Worm (Caenorhabditis elegans) whole organism, young adult: Measurements from ENCODE around the gene D1044.6.

Source experiments
- B0019.2 ChIP-seq: fragments of 200-800 bp; sonication (Bioruptor generic); conservative IDR thresholded peaks from 2 replicates; pipeline ENCODE4 v1.3.6; 2022; ENCODE audit warnings: missing genetic modification reagents, missing genetic modification characterization, missing compliant biosample characterization
- C06A6.2 ChIP-seq: fragments of 200-800 bp; sonication (Bioruptor generic); conservative IDR thresholded peaks from 2 replicates; pipeline ENCODE4 v1.3.6; 2022; ENCODE audit warnings: missing genetic modification characterization, missing compliant biosample characterization
- F22D6.2 ChIP-seq: sonication (generic microtip); optimal IDR thresholded peaks from 2 replicates; lab custom pipeline; 2016; ENCODE audit warnings: mild to moderate bottlenecking, missing genetic modification characterization, missing compliant biosample characterization
- F23B12.7 ChIP-seq: sonication (generic microtip); optimal IDR thresholded peaks from 2 replicates; lab custom pipeline; 2017; ENCODE audit warnings: missing genetic modification characterization, mild to moderate bottlenecking, missing compliant biosample characterization, antibody characterized with exemption, moderate library complexity; ENCODE audit not compliant: insufficient read depth
- F37B4.10 ChIP-seq: fragments of 200-800 bp; sonication (Bioruptor generic); IDR thresholded peaks from 2 replicates; pipeline ENCODE4 v1.3.6; 2022; ENCODE audit warnings: missing genetic modification characterization, missing compliant biosample characterization
- F39B2.1 ChIP-seq: fragments of 200-800 bp; sonication (Bioruptor generic); IDR thresholded peaks from 2 replicates; pipeline ENCODE4 v1.3.6; 2022; ENCODE audit warnings: missing genetic modification reagents, missing genetic modification characterization, missing compliant biosample characterization
- F49E8.2 ChIP-seq: sonication (generic microtip); optimal IDR thresholded peaks from 3 replicates; lab custom pipeline; 2017; ENCODE audit warnings: missing genetic modification characterization, mild to moderate bottlenecking, missing compliant biosample characterization, antibody characterized with exemption, moderate library complexity; ENCODE audit not compliant: insufficient read depth
- K12H6.12 ChIP-seq: fragments of 200-800 bp; sonication (Bioruptor generic); optimal IDR thresholded peaks from 2 replicates; lab custom pipeline; 2018; ENCODE audit warnings: mild to moderate bottlenecking, missing genetic modification characterization, missing compliant biosample characterization
- Y56A3A.18 ChIP-seq: fragments of 200-800 bp; sonication (Bioruptor generic); IDR thresholded peaks from 2 replicates; pipeline ENCODE4 v1.3.6; 2022; ENCODE audit warnings: missing genetic modification reagents, missing genetic modification characterization, missing compliant biosample characterization
- aptf-2 ChIP-seq: fragments of 200-800 bp; sonication (Bioruptor generic); conservative IDR thresholded peaks from 2 replicates; pipeline ENCODE4 v1.3.6; 2022; ENCODE audit warnings: missing genetic modification reagents, missing genetic modification characterization, missing compliant biosample characterization
- aptf-3 ChIP-seq: fragments of 200-800 bp; sonication (Bioruptor generic); IDR thresholded peaks from 2 replicates; pipeline ENCODE4 v1.3.6; 2022; ENCODE audit warnings: missing genetic modification characterization, missing compliant biosample characterization
- atf-7 ChIP-seq: sonication (generic microtip); optimal IDR thresholded peaks from 2 replicates; lab custom pipeline; 2017; ENCODE audit warnings: mild to moderate bottlenecking, missing genetic modification characterization, missing compliant biosample characterization
- ceh-27 ChIP-seq: fragments of 200-800 bp; sonication (Bioruptor generic); optimal IDR thresholded peaks from 2 replicates; lab custom pipeline; 2018; ENCODE audit warnings: mild to moderate bottlenecking, missing genetic modification characterization, moderate library complexity, missing compliant biosample characterization
- dox-1 ChIP-seq: fragments of 200-800 bp; sonication (Bioruptor generic); IDR thresholded peaks from 2 replicates; pipeline ENCODE4 v1.3.6; 2022; ENCODE audit warnings: missing genetic modification reagents, missing genetic modification characterization, missing compliant biosample characterization
- dpff-1 ChIP-seq: sonication (generic microtip); optimal IDR thresholded peaks from 2 replicates; lab custom pipeline; 2017; ENCODE audit warnings: mild to moderate bottlenecking, missing genetic modification characterization, missing compliant biosample characterization
- egl-44 ChIP-seq: fragments of 200-800 bp; sonication (Bioruptor generic); IDR thresholded peaks from 2 replicates; pipeline ENCODE4 v1.3.6; 2022; ENCODE audit warnings: missing genetic modification reagents, missing genetic modification characterization, missing compliant biosample characterization
- fkh-3 ChIP-seq: sonication (generic microtip); optimal IDR thresholded peaks from 2 replicates; lab custom pipeline; 2016; ENCODE audit warnings: mild to moderate bottlenecking, missing genetic modification characterization, missing compliant biosample characterization
- him-1 ChIP-seq: sonication (generic microtip); optimal IDR thresholded peaks from 2 replicates; lab custom pipeline; 2016; ENCODE audit warnings: missing genotype, missing genetic modification reagents, missing genetic modification characterization, missing compliant biosample characterization
- hlh-26 ChIP-seq: fragments of 200-800 bp; sonication (Bioruptor generic); conservative IDR thresholded peaks from 2 replicates; pipeline ENCODE4 v1.3.6; 2022; ENCODE audit warnings: missing genetic modification reagents, missing genetic modification characterization, missing compliant biosample characterization
- hrde-1 ChIP-seq: sonication (generic microtip); optimal IDR thresholded peaks from 2 replicates; lab custom pipeline; 2016; ENCODE audit warnings: missing genetic modification characterization, mild to moderate bottlenecking, missing compliant biosample characterization, moderate library complexity, missing genotype, missing genetic modification reagents, borderline replicate concordance
- let-607 ChIP-seq, 2 experiments: fragments of 200-800 bp in 1 of 2; sonication (Bioruptor generic) in 1 of 2; sonication (generic microtip) in 1 of 2; optimal IDR thresholded peaks; 2 replicates each; lab custom pipeline; 2016 to 2018; ENCODE audit warnings: mild to moderate bottlenecking in 2 of 2, missing compliant biosample characterization in 2 of 2, missing genetic modification characterization in 2 of 2, moderate library complexity in 2 of 2, missing genotype in 1 of 2
- lin-54 ChIP-seq: fragments of 200-800 bp; sonication (Bioruptor generic); optimal IDR thresholded peaks from 2 replicates; lab custom pipeline; 2018; ENCODE audit warnings: mild to moderate bottlenecking, missing genetic modification characterization, missing compliant biosample characterization
- lir-1 ChIP-seq: fragments of 200-800 bp; sonication (Bioruptor generic); conservative IDR thresholded peaks from 2 replicates; pipeline ENCODE4 v1.3.6; 2022; ENCODE audit warnings: missing genetic modification reagents, missing genetic modification characterization, missing compliant biosample characterization
- madf-3 ChIP-seq: fragments of 200-800 bp; sonication (Bioruptor generic); IDR thresholded peaks from 2 replicates; pipeline ENCODE4 v1.3.6; 2022; ENCODE audit warnings: missing genetic modification reagents, missing genetic modification characterization, missing compliant biosample characterization
- madf-8 ChIP-seq: fragments of 200-800 bp; sonication (Bioruptor generic); conservative IDR thresholded peaks from 2 replicates; pipeline ENCODE4 v1.3.6; 2022; ENCODE audit warnings: missing genetic modification reagents, missing genetic modification characterization, missing compliant biosample characterization
- mel-28 ChIP-seq: sonication (generic microtip); optimal IDR thresholded peaks from 2 replicates; lab custom pipeline; 2016; ENCODE audit warnings: borderline replicate concordance, mild to moderate bottlenecking, missing genetic modification characterization, missing compliant biosample characterization
- nfya-2 ChIP-seq: fragments of 200-800 bp; sonication (Bioruptor generic); IDR thresholded peaks from 2 replicates; pipeline ENCODE4 v1.3.6; 2022; ENCODE audit warnings: missing genetic modification reagents, missing genetic modification characterization, missing compliant biosample characterization
- nhr-179 ChIP-seq: sonication (generic microtip); optimal IDR thresholded peaks from 2 replicates; lab custom pipeline; 2016; ENCODE audit warnings: mild to moderate bottlenecking, missing genetic modification characterization, missing compliant biosample characterization
- nhr-27 ChIP-seq: fragments of 200-800 bp; sonication (Bioruptor generic); optimal IDR thresholded peaks from 2 replicates; lab custom pipeline; 2018; ENCODE audit warnings: mild to moderate bottlenecking, missing genetic modification characterization, moderate library complexity, missing compliant biosample characterization
- nhr-80 ChIP-seq: sonication (generic microtip); optimal IDR thresholded peaks from 2 replicates; lab custom pipeline; 2016; ENCODE audit warnings: missing genetic modification characterization, missing compliant biosample characterization
- nhr-90 ChIP-seq: sonication (generic microtip); optimal IDR thresholded peaks from 2 replicates; lab custom pipeline; 2016; ENCODE audit warnings: missing genotype, mild to moderate bottlenecking, missing genetic modification characterization, missing compliant biosample characterization
- pha-4 ChIP-seq: fragments of 150-350 bp; sonication (generic microtip); optimal IDR thresholded peaks from 2 replicates; lab custom pipeline; 2014; ENCODE audit warnings: missing biosample characterization, missing genetic modification reagents, missing genetic modification characterization
- rpc-1 ChIP-seq, 2 experiments: fragments of 150-350 bp in 1 of 2; sonication (generic microtip) in 1 of 2; optimal IDR thresholded peaks; 2 replicates each; lab custom pipeline; 2014 to 2018; ENCODE audit warnings: missing biosample characterization in 1 of 2, missing genetic modification characterization in 1 of 2, missing genetic modification reagents in 1 of 2, missing genotype in 1 of 2
- sdz-38 ChIP-seq: sonication (generic microtip); optimal IDR thresholded peaks from 2 replicates; lab custom pipeline; 2016; ENCODE audit warnings: missing genotype, missing genetic modification characterization, missing compliant biosample characterization
- snpc-4 ChIP-seq, 5 experiments: fragments of 150-350 bp in 1 of 5; sonication (generic microtip) in 4 of 5; optimal IDR thresholded peaks; 2 replicates each; lab custom pipeline; 2014 to 2018; ENCODE audit warnings: missing genetic modification characterization in 5 of 5, missing biosample characterization in 3 of 5, antibody characterized with exemption in 2 of 5, mild to moderate bottlenecking in 2 of 5, missing compliant biosample characterization in 2 of 5, missing genotype in 2 of 5, moderate library complexity in 2 of 5, missing genetic modification reagents in 1 of 5
- somi-1 ChIP-seq: fragments of 200-800 bp; sonication (Bioruptor generic); optimal IDR thresholded peaks from 2 replicates; lab custom pipeline; 2018; ENCODE audit warnings: mild to moderate bottlenecking, missing genetic modification characterization, missing compliant biosample characterization
- sptf-2 ChIP-seq: fragments of 200-800 bp; sonication (Bioruptor generic); optimal IDR thresholded peaks from 2 replicates; lab custom pipeline; 2018; ENCODE audit warnings: mild to moderate bottlenecking, missing genetic modification characterization, missing compliant biosample characterization
- tlf-1 ChIP-seq: fragments of 200-800 bp; sonication (Bioruptor generic); optimal IDR thresholded peaks from 2 replicates; lab custom pipeline; 2018; ENCODE audit warnings: mild to moderate bottlenecking, missing genetic modification characterization, missing compliant biosample characterization
- unc-130 ChIP-seq: sonication (generic microtip); optimal IDR thresholded peaks from 2 replicates; lab custom pipeline; 2016; ENCODE audit warnings: missing genetic modification reagents, missing genetic modification characterization, missing compliant biosample characterization
- zfh-2 ChIP-seq: fragments of 200-800 bp; sonication (Bioruptor generic); conservative IDR thresholded peaks from 2 replicates; pipeline ENCODE4 v1.3.6; 2022; ENCODE audit warnings: missing genetic modification reagents, missing genetic modification characterization, missing compliant biosample characterization
- ztf-22 ChIP-seq: fragments of 200-800 bp; sonication (Bioruptor generic); optimal IDR thresholded peaks from 2 replicates; lab custom pipeline; 2018; ENCODE audit warnings: mild to moderate bottlenecking, missing genetic modification characterization, moderate library complexity, missing compliant biosample characterization
- ztf-25 ChIP-seq: fragments of 200-800 bp; sonication (Bioruptor generic); IDR thresholded peaks from 2 replicates; pipeline ENCODE4 v1.3.6; 2022; ENCODE audit warnings: missing genetic modification reagents, missing genetic modification characterization, missing compliant biosample characterization
- ztf-3 ChIP-seq: fragments of 200-800 bp; sonication (Bioruptor generic); optimal IDR thresholded peaks from 2 replicates; lab custom pipeline; 2018; ENCODE audit warnings: mild to moderate bottlenecking, missing genetic modification characterization, missing compliant biosample characterization

D1044.6 gene

DNA sequence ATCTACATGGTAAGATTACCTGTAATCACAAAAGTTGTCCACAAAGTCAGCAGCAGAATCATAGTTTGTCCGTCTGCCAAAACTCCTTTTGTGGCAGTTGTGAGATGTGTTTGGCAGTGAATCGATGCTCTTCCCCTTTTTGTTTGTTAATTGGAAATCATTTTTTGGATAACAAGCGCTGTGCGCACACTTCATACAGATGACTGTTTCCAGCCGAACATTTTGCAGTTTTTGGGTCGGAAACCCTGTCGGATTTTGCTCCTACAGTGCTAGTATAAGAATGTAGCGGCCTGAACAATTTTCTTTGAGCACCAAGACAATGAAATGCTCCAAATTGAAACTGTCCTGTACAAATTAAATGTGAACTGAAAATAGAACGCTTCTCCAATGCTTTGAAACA, 34.3 kb downstream of the D1044.6 start, which contains the start of gene D1044.7:
Gene D1044.7, minus strand, starts transcription at position 101 of the 400 bp plus-strand sequence.
- TF ChIP-seq zfh-2 (GFP tag; lab: Robert Waterston, UW) (no peak), madf-3 (GFP tag; lab: Robert Waterston, UW) (peak; percentile 34; the same call in 1 of the 2 replicates)

ce11 chrIII:5506936-5507335, 36.0 kb downstream of the D1044.6 start:
- TF ChIP-seq unc-130 (GFP tag; lab: Kevin White, UChicago) (no peak), F37B4.10 (0 out of 2 replicates have a peak, but pooled peaks have one; percentile 76)

DNA sequence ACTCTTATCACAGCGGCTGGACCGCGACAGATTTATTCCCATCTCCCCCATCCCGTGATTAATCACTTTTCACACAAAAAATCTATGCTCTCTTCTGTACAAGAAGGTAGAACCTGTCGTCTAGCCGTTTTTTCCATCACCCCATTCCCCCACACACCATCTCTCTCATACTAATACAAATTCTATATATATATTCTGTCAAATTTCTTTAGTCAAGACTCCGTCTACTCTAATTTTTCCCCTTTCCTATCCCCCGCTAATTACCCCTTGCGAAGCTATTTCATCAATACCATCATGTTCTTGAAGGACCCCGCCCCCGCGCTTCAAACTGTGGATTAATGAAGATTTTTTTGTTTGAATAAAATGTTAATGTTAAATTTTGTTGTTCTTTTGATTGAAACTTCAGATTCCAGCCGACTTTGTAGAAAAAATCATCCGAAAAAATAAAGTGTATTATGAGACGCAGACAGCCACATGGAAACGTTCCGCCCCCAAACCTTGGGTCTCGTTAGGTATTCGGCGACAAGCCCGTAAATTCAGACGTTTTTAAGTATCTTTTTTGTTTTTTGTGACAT, 36.9 kb downstream of the D1044.6 start:
- TF ChIP-seq pha-4, result no peak
- TF ChIP-seq lin-54 (GFP tag; lab: Kevin White, UChicago), result peak; percentile 37
- no peak for TF ChIP-seq K12H6.12 (tag; lab: Kevin White, UChicago)
- peak; percentile 63 for TF ChIP-seq Y56A3A.18 (GFP tag; lab: Robert Waterston, UW)
- peak in 1 of 2 experiments; percentile 49 for TF ChIP-seq let-607 (tag; optimal IDR thresholded peaks at IDR 0.05; lab: Kevin White, UChicago)
- peak; percentile 29 for TF ChIP-seq hrde-1 (tag; lab: Kevin White, UChicago)
- TF ChIP-seq him-1 (tag; lab: Kevin White, UChicago), result no peak
- peak; percentile 48 for TF ChIP-seq ztf-3 (GFP tag; lab: Kevin White, UChicago)
- no peak for TF ChIP-seq sdz-38 (tag; lab: Kevin White, UChicago)
- TF ChIP-seq madf-8 (GFP tag; lab: Robert Waterston, UW), result no peak
- TF ChIP-seq somi-1 (GFP tag; lab: Kevin White, UChicago), result no peak
- TF ChIP-seq F23B12.7, result no peak
- no peak for TF ChIP-seq aptf-3 (GFP tag; lab: Robert Waterston, UW)
- TF ChIP-seq aptf-2 (GFP tag; lab: Robert Waterston, UW), result no peak
- TF ChIP-seq nfya-2 (GFP tag; lab: Robert Waterston, UW), result no peak
- TF ChIP-seq lir-1 (GFP tag; lab: Robert Waterston, UW), result 0 out of 2 replicates have a peak, but pooled peaks have one; percentile 12
- TF ChIP-seq F22D6.2 (tag; lab: Kevin White, UChicago), result no peak
- peak; percentile 52 for TF ChIP-seq nhr-90 (tag; lab: Kevin White, UChicago)
- no peak for TF ChIP-seq ceh-27 (GFP tag; lab: Kevin White, UChicago)
- TF ChIP-seq F39B2.1 (GFP tag; lab: Robert Waterston, UW), result no peak
- TF ChIP-seq tlf-1, result peak; percentile 1
- no peak for TF ChIP-seq F49E8.2 (tag; lab: Kevin White, UChicago)
- no peak for TF ChIP-seq nhr-80 (tag; lab: Kevin White, UChicago)
- TF ChIP-seq C06A6.2 (GFP tag; lab: Robert Waterston, UW), result no peak; the same call in 1 of the 2 replicates
- no peak for TF ChIP-seq nhr-27 (tag; lab: Kevin White, UChicago)
- TF ChIP-seq ztf-25 (GFP tag; lab: Robert Waterston, UW), result no peak
- TF ChIP-seq nhr-179 (tag; lab: Kevin White, UChicago), result peak; percentile 63
- peak; percentile 67 for TF ChIP-seq atf-7 (tag; lab: Kevin White, UChicago)
- peak; percentile 37 for TF ChIP-seq fkh-3
- TF ChIP-seq dpff-1 (tag; lab: Kevin White, UChicago), result peak; percentile 46
- TF ChIP-seq B0019.2 (GFP tag; lab: Robert Waterston, UW), result no peak
- TF ChIP-seq mel-28 (tag; lab: Kevin White, UChicago), result no peak
- TF ChIP-seq hlh-26 (GFP tag; lab: Robert Waterston, UW), result no peak
- no peak for TF ChIP-seq ztf-22 (GFP tag; lab: Kevin White, UChicago)
- no peak for TF ChIP-seq rpc-1 (optimal IDR thresholded peaks at IDR 0.05; lab: Kevin White, UChicago)
- TF ChIP-seq rpc-1 (tag; optimal IDR thresholded peaks at IDR 0.05; lab: Kevin White, UChicago), result no peak
- TF ChIP-seq egl-44 (GFP tag; lab: Robert Waterston, UW), result no peak
- TF ChIP-seq sptf-2, result no peak
- TF ChIP-seq dox-1 (GFP tag; lab: Robert Waterston, UW), result 0 out of 2 replicates have a peak, but pooled peaks have one; percentile 19
- no peak for TF ChIP-seq snpc-4 (GFP tag; optimal IDR thresholded peaks at IDR 0.05; lab: Kevin White, UChicago)
- TF ChIP-seq snpc-4 (tag; optimal IDR thresholded peaks at IDR 0.05; lab: Kevin White, UChicago), result peak in 1 of 4 experiments; percentile 12
